Fruit fly (Drosophila melanogaster) whole organism, embryonic: ENCODE measurements around the gene CG42819.

Source experiments
- Awh ChIP-seq: fragments of 200-800 bp; sonication (Bioruptor generic); IDR thresholded peaks from 2 replicates; pipeline ENCODE4, ENCODE4 v1.3.6; 2022; ENCODE audit warnings: missing biosample characterization, missing genetic modification characterization
- CG11247 ChIP-seq: fragments of 200-800 bp; sonication (Bioruptor generic); IDR thresholded peaks from 2 replicates; pipeline ENCODE4 v1.3.6; 2022; ENCODE audit warnings: missing biosample characterization, missing genetic modification characterization
- CG11560 ChIP-seq: fragments of 200-800 bp; sonication (Bioruptor generic); IDR thresholded peaks from 3 replicates; pipeline ENCODE4 v1.3.6; 2022; ENCODE audit warnings: missing biosample characterization, missing genetic modification characterization
- CG12391 ChIP-seq: fragments of 200-800 bp; sonication (Bioruptor generic); optimal IDR thresholded peaks from 3 replicates; lab custom pipeline; 2018; ENCODE audit warnings: missing biosample characterization, mild to moderate bottlenecking, missing genetic modification characterization, moderate library complexity
- CG13775 ChIP-seq: fragments of 200-800 bp; sonication (Bioruptor generic); optimal IDR thresholded peaks from 3 replicates; lab custom pipeline; 2017; ENCODE audit warnings: missing biosample characterization, mild to moderate bottlenecking, missing genetic modification characterization
- CG14050 ChIP-seq: fragments of 200-800 bp; sonication (Bioruptor generic); IDR thresholded peaks from 3 replicates; pipeline ENCODE4 v1.3.6; 2022; ENCODE audit warnings: missing biosample characterization, missing genetic modification characterization
- CG14667 ChIP-seq: fragments of 200-800 bp; sonication (Bioruptor generic); IDR thresholded peaks from 2 replicates; pipeline ENCODE4 v1.3.6; 2022; ENCODE audit warnings: missing biosample characterization, missing genetic modification characterization
- CG15696 ChIP-seq: fragments of 200-800 bp; sonication (Bioruptor generic); optimal IDR thresholded peaks from 2 replicates; lab custom pipeline; 2019; ENCODE audit warnings: missing biosample characterization, mild to moderate bottlenecking, missing genetic modification characterization, moderate library complexity
- CG1602 ChIP-seq: fragments of 200-800 bp; sonication (Bioruptor generic); optimal IDR thresholded peaks from 3 replicates; lab custom pipeline; 2016; ENCODE audit warnings: missing biosample characterization, missing genetic modification characterization
- CG1603 ChIP-seq: fragments of 200-800 bp; sonication (Bioruptor generic); optimal IDR thresholded peaks from 2 replicates; lab custom pipeline; 2019; ENCODE audit warnings: missing biosample characterization, mild to moderate bottlenecking, missing genetic modification characterization, moderate library complexity
- CG16815 ChIP-seq: fragments of 200-800 bp; sonication (Bioruptor generic); optimal IDR thresholded peaks from 3 replicates; lab custom pipeline; 2017; ENCODE audit warnings: missing biosample characterization, mild to moderate bottlenecking, missing genetic modification characterization
- CG17829 ChIP-seq: fragments of 200-800 bp; optimal IDR thresholded peaks from 2 replicates; lab custom pipeline; 2019; ENCODE audit warnings: missing biosample characterization, mild to moderate bottlenecking, missing genetic modification characterization, moderate library complexity
- CG18262 ChIP-seq: fragments of 200-800 bp; optimal IDR thresholded peaks from 3 replicates; lab custom pipeline; 2019; ENCODE audit warnings: missing biosample characterization, mild to moderate bottlenecking, missing genetic modification characterization, moderate library complexity
- CG2116 ChIP-seq: fragments of 200-800 bp; sonication (Bioruptor generic); optimal IDR thresholded peaks from 3 replicates; lab custom pipeline; 2018; ENCODE audit warnings: missing biosample characterization, mild to moderate bottlenecking, missing genetic modification characterization
- CG2120 ChIP-seq: fragments of 200-800 bp; sonication (Bioruptor generic); optimal IDR thresholded peaks from 3 replicates; lab custom pipeline; 2016; ENCODE audit warnings: missing biosample characterization, missing genetic modification characterization
- CG2678 ChIP-seq: fragments of 200-800 bp; sonication (Bioruptor generic); optimal IDR thresholded peaks from 3 replicates; lab custom pipeline; 2019; ENCODE audit warnings: missing biosample characterization, mild to moderate bottlenecking, missing genetic modification characterization, moderate library complexity
- CG31224 ChIP-seq: fragments of 200-800 bp; sonication (Bioruptor generic); IDR thresholded peaks from 2 replicates; pipeline ENCODE4 v1.3.6; 2022; ENCODE audit warnings: missing biosample characterization, missing genetic modification characterization
- CG31388 ChIP-seq: fragments of 200-800 bp; sonication (Bioruptor generic); optimal IDR thresholded peaks from 2 replicates; lab custom pipeline; 2016; ENCODE audit warnings: missing biosample characterization, missing genetic modification characterization
- CG3847 ChIP-seq: fragments of 200-800 bp; sonication (Bioruptor generic); IDR thresholded peaks from 2 replicates; pipeline ENCODE4 v1.3.6; 2022; ENCODE audit warnings: missing biosample characterization, missing genetic modification characterization
- CG3995 ChIP-seq: fragments of 200-800 bp; sonication (Bioruptor generic); optimal IDR thresholded peaks from 3 replicates; lab custom pipeline; 2016; ENCODE audit warnings: missing biosample characterization, missing genetic modification characterization
- CG5953 ChIP-seq: fragments of 200-800 bp; sonication (Bioruptor generic); IDR thresholded peaks from 2 replicates; pipeline ENCODE4 v1.3.6; 2022; ENCODE audit warnings: missing biosample characterization, missing genetic modification characterization
- CG7745 ChIP-seq: fragments of 200-800 bp; sonication (Bioruptor generic); optimal IDR thresholded peaks from 2 replicates; lab custom pipeline; 2018; ENCODE audit warnings: missing biosample characterization, mild to moderate bottlenecking, missing genetic modification characterization, moderate library complexity
- CG7928 ChIP-seq: fragments of 200-800 bp; sonication (Bioruptor generic); optimal IDR thresholded peaks from 2 replicates; lab custom pipeline; 2017; ENCODE audit warnings: missing biosample characterization, mild to moderate bottlenecking, missing genetic modification characterization
- CG9797 ChIP-seq: fragments of 200-800 bp; sonication (Bioruptor generic); optimal IDR thresholded peaks from 3 replicates; lab custom pipeline; 2018; ENCODE audit warnings: missing biosample characterization, mild to moderate bottlenecking, missing genetic modification characterization
- Deaf1 ChIP-seq: fragments of 200-800 bp; optimal IDR thresholded peaks from 3 replicates; lab custom pipeline; 2019; ENCODE audit warnings: missing biosample characterization, mild to moderate bottlenecking, missing genetic modification characterization, moderate library complexity
- Dref ChIP-seq: fragments of 200-800 bp; sonication (Bioruptor generic); IDR thresholded peaks from 2 replicates; pipeline ENCODE4 v1.3.6; 2022; ENCODE audit warnings: missing biosample characterization, missing genetic modification characterization
- E2f2 ChIP-seq: fragments of 200-800 bp; sonication (Bioruptor generic); IDR thresholded peaks from 2 replicates; pipeline ENCODE4 v1.3.6; 2022; ENCODE audit warnings: missing biosample characterization, missing genetic modification characterization
- HHEX ChIP-seq: fragments of 200-800 bp; sonication (Bioruptor generic); optimal IDR thresholded peaks from 3 replicates; lab custom pipeline; 2017; ENCODE audit warnings: missing biosample characterization, mild to moderate bottlenecking, missing genetic modification characterization, missing genetic modification reagents
- HLHmδ ChIP-seq: fragments of 200-800 bp; sonication (Bioruptor generic); optimal IDR thresholded peaks from 2 replicates; lab custom pipeline; 2018; ENCODE audit warnings: missing biosample characterization, mild to moderate bottlenecking, missing genetic modification characterization, moderate library complexity
- MBD-R2 ChIP-seq: fragments of 200-800 bp; sonication (Bioruptor generic); IDR thresholded peaks from 2 replicates; pipeline ENCODE4 v1.3.6; 2022; ENCODE audit warnings: missing biosample characterization, missing genetic modification characterization
- MTF-1 ChIP-seq: fragments of 200-800 bp; sonication (Bioruptor generic); optimal IDR thresholded peaks from 2 replicates; lab custom pipeline; 2018; ENCODE audit warnings: missing biosample characterization, mild to moderate bottlenecking, missing genetic modification characterization, borderline replicate concordance
- Med ChIP-seq: fragments of 200-800 bp; sonication (Bioruptor generic); peaks from one replicate; lab custom pipeline; 2016; ENCODE audit warnings: missing biosample characterization, missing genetic modification characterization, mild to moderate bottlenecking, inconsistent platforms, moderate library complexity
- Optix ChIP-seq: fragments of 200-800 bp; sonication (Bioruptor generic); IDR thresholded peaks from 3 replicates; pipeline ENCODE4 v1.3.6; 2022; ENCODE audit warnings: missing biosample characterization, missing genetic modification characterization
- Sin3A ChIP-seq: fragments of >200 bp; optimal IDR thresholded peaks from 2 replicates; lab custom pipeline; 2018
- Tbp ChIP-seq: fragments of >200 bp; optimal IDR thresholded peaks from 2 replicates; lab custom pipeline; 2018; ENCODE audit warnings: missing biosample characterization, missing genetic modification characterization
- Usf ChIP-seq: fragments of 200-800 bp; sonication (Bioruptor generic); optimal IDR thresholded peaks from 2 replicates; lab custom pipeline; 2017; ENCODE audit warnings: missing genotype, missing biosample characterization, missing genetic modification characterization
- ems ChIP-seq: fragments of 200-800 bp; sonication (Bioruptor generic); optimal IDR thresholded peaks from 3 replicates; lab custom pipeline; 2016; ENCODE audit warnings: missing biosample characterization, missing genetic modification characterization
- fd3F ChIP-seq: fragments of 200-800 bp; sonication (Bioruptor generic); optimal IDR thresholded peaks from 2 replicates; lab custom pipeline; 2018; ENCODE audit warnings: missing biosample characterization, mild to moderate bottlenecking, missing genetic modification characterization, moderate library complexity
- fd96Cb ChIP-seq: fragments of 200-800 bp; sonication (Bioruptor generic); optimal IDR thresholded peaks from 2 replicates; lab custom pipeline; 2018; ENCODE audit warnings: missing biosample characterization, mild to moderate bottlenecking, missing genetic modification characterization, moderate library complexity
- grau ChIP-seq: fragments of 200-800 bp; optimal IDR thresholded peaks from 3 replicates; lab custom pipeline; 2019; ENCODE audit warnings: missing biosample characterization, mild to moderate bottlenecking, missing genetic modification characterization, moderate library complexity
- gt ChIP-seq: fragments of 200-800 bp; sonication (Bioruptor generic); IDR thresholded peaks from 2 replicates; pipeline ENCODE4 v1.3.6; 2022; ENCODE audit warnings: missing biosample characterization, missing genetic modification characterization
- klu ChIP-seq: fragments of 200-800 bp; sonication (Bioruptor generic); IDR thresholded peaks from 2 replicates; pipeline ENCODE4 v1.3.6; 2022; ENCODE audit warnings: missing biosample characterization, missing genetic modification characterization
- pho ChIP-seq: fragments of 200-800 bp; sonication (Bioruptor generic); optimal IDR thresholded peaks from 2 replicates; lab custom pipeline; 2016; ENCODE audit warnings: missing biosample characterization, missing genetic modification characterization
- prd ChIP-seq, 3 experiments: fragments of >200 bp in 2 of 3; fragments of 200-800 bp in 1 of 3; sonication (Bioruptor generic) in 1 of 3; optimal IDR thresholded peaks in 2 of 3; IDR thresholded peaks in 1 of 3; 2 replicates in 2 of 3; 3 replicates in 1 of 3; pipeline versions ENCODE4 v1.3.6 to Lab custom; 2017 to 2022; ENCODE audit warnings: missing biosample characterization in 1 of 3, missing genetic modification characterization in 1 of 3
- pzg ChIP-seq: fragments of 200-800 bp; sonication (Bioruptor generic); optimal IDR thresholded peaks from 3 replicates; lab custom pipeline; 2018; ENCODE audit warnings: missing biosample characterization, mild to moderate bottlenecking, missing genetic modification characterization, moderate library complexity
- ssp ChIP-seq: fragments of 200-800 bp; sonication (Bioruptor generic); IDR thresholded peaks from 2 replicates; pipeline ENCODE4 v1.3.6; 2022; ENCODE audit warnings: missing biosample characterization, missing genetic modification characterization
- trem ChIP-seq: fragments of 200-800 bp; optimal IDR thresholded peaks from 3 replicates; lab custom pipeline; 2019; ENCODE audit warnings: missing biosample characterization, mild to moderate bottlenecking, missing genetic modification characterization, moderate library complexity
- wor ChIP-seq: fragments of 200-800 bp; sonication (Bioruptor generic); IDR thresholded peaks from 2 replicates; pipeline ENCODE4 v1.3.6; 2022; ENCODE audit warnings: missing biosample characterization, missing genetic modification characterization

The CG42819 gene

DNA sequence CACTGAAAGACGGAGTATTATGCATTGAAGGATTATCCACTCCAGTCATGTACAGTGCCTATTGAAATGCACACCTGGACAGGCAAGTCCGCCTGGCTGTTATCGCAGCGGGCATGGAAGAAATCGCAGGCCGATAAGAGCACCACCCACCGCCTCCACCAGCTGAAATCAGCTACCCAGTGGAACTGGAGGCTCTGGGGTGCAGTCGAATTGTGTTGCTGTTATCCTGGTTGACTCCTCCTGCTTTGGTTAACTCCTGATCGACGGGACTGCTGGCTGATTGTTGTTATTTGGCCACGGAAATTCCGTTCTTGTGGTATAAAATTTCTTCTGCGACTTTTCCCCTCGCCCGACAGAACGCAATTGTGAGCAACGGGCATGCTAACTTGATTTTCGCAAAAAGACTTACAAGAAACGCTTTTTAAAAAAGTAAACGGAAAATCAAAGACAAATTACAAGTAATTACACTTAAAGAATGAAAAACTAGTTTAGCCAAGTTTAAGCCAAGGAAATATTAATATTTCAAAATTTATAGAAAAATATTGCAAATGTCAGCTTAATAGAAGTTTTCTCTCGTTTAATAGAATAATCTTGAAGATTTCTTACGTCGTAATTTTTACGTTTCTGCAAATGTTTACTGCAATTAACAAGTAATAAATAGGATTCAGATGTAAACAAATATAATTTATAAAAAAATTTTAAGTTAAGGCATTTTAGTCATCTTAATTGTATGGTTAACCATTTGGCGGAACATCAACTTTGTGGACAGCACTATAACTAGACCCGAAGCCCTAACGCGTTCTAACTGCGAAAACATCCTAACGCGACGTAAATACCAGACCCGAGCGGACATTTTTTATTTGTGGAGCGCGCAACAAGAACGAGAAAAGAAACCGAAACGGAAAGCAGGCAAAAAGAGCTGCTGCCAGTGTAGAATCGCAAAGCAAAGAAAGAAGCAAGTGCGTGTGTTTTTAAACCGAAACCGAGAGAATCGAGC is 26.1 kb upstream of the CG42819 start, which contains the start of the genes CG13398 and Akap200 (continued):
- TF ChIP-seq HLHmδ (GFP tag; lab: Kevin White, UChicago) (peak; percentile 67), CG1603 (tag; lab: Kevin White, UChicago) (peak; percentile 34), Awh (GFP tag; lab: Robert Waterston, UW) (no peak), Optix (GFP tag; lab: Robert Waterston, UW) (no peak), prd (optimal IDR thresholded peaks at IDR 0.05; lab: Kevin White, UChicago) (no peak), prd (GFP tag; IDR thresholded peaks at IDR 0.05; lab: Robert Waterston, UW) (peak; percentile 47; the same call in 1 of the 3 replicates), CG13775 (GFP tag; lab: Kevin White, UChicago) (peak; percentile 59), CG2120 (GFP tag; lab: Kevin White, UChicago) (peak; percentile 48), CG5953 (0 out of 2 replicates have a peak, but pooled peaks have one; percentile 29), Tbp (GFP tag; lab: Kevin White, UChicago) (peak; percentile 79), Deaf1 (tag; lab: Kevin White, UChicago) (no peak), CG14667 (GFP tag; lab: Robert Waterston, UW) (0 out of 2 replicates have a peak, but pooled peaks have one; percentile 11), CG17829 (tag; lab: Kevin White, UChicago) (peak; percentile 37), CG11560 (tag; lab: Robert Waterston, UW) (no peak), ssp (GFP tag; lab: Robert Waterston, UW) (peak; percentile 36; the same call in 1 of the 2 replicates), fd96Cb (tag; lab: Kevin White, UChicago) (peak; percentile 36), MTF-1 (GFP tag; lab: Kevin White, UChicago) (peak; percentile 14), CG14050 (no peak), wor (GFP tag; lab: Robert Waterston, UW) (no peak), Usf (GFP tag; lab: Kevin White, UChicago) (peak; percentile 2), MBD-R2 (peak; percentile 58), CG31388 (GFP tag; lab: Kevin White, UChicago) (no peak), CG7745 (no peak), CG1602 (GFP tag; lab: Kevin White, UChicago) (peak; percentile 31), CG2678 (tag; lab: Kevin White, UChicago) (no peak), Dref (GFP tag; lab: Robert Waterston, UW) (0 out of 2 replicates have a peak, but pooled peaks have one; percentile 20), klu (GFP tag; lab: Robert Waterston, UW) (0 out of 2 replicates have a peak, but pooled peaks have one; percentile 23), pho (peak; percentile 3), ems (no peak), CG15696 (tag; lab: Kevin White, UChicago) (peak; percentile 31), Sin3A (lab: Kevin White, UChicago) (peak; percentile 46), gt (GFP tag; lab: Robert Waterston, UW) (no peak), CG31224 (GFP tag; lab: Robert Waterston, UW) (0 out of 2 replicates have a peak, but pooled peaks have one; percentile 28), CG3847 (GFP tag; lab: Robert Waterston, UW) (peak; percentile 66), CG18262 (tag; lab: Kevin White, UChicago) (peak; percentile 46), grau (tag; lab: Kevin White, UChicago) (peak; percentile 30), Med (GFP tag; lab: Kevin White, UChicago) (peak; percentile 76), CG12391 (tag; lab: Kevin White, UChicago) (peak; percentile 65), fd3F (peak; percentile 5), trem (peak; percentile 98), CG7928 (GFP tag; lab: Kevin White, UChicago) (peak; percentile 55), CG2116 (GFP tag; lab: Kevin White, UChicago) (peak; percentile 27), E2f2 (GFP tag; lab: Robert Waterston, UW) (peak; percentile 45), CG3995 (GFP tag; lab: Kevin White, UChicago) (peak; percentile 75), CG11247 (GFP tag; lab: Robert Waterston, UW) (0 out of 2 replicates have a peak, but pooled peaks have one; percentile 10), CG16815 (peak; percentile 33), CG9797 (GFP tag; lab: Kevin White, UChicago) (peak; percentile 64), HHEX (GFP tag; lab: Kevin White, UChicago) (peak; percentile 2), pzg (peak; percentile 49)
